Fruit fly (Drosophila melanogaster) whole organism, pupa: ENCODE data around the gene slp1.

Source experiments
- CG10348 ChIP-seq: fragments of 200-800 bp; sonication (Bioruptor generic); IDR thresholded peaks from 2 replicates; pipeline ENCODE4 v1.3.6; 2022; ENCODE audit warnings: missing biosample characterization, missing genetic modification characterization
- CG12605 ChIP-seq: fragments of 200-800 bp; sonication (Bioruptor generic); IDR thresholded peaks from 2 replicates; pipeline ENCODE4 v1.3.6; 2022; ENCODE audit warnings: missing biosample characterization, missing genetic modification characterization
- CG13204 ChIP-seq: fragments of 200-800 bp; sonication (Bioruptor generic); optimal IDR thresholded peaks from 2 replicates; lab custom pipeline; 2018; ENCODE audit warnings: missing biosample characterization, mild to moderate bottlenecking, missing genetic modification characterization, moderate library complexity
- CG14655 ChIP-seq: fragments of 200-800 bp; sonication (Bioruptor generic); optimal IDR thresholded peaks from 3 replicates; lab custom pipeline; 2017; ENCODE audit warnings: mild to moderate bottlenecking, missing biosample characterization, missing genetic modification reagents, missing genetic modification characterization
- CG15710 ChIP-seq: fragments of 200-800 bp; sonication (Bioruptor generic); optimal IDR thresholded peaks from 2 replicates; lab custom pipeline; 2018; ENCODE audit warnings: missing biosample characterization, mild to moderate bottlenecking, missing genetic modification characterization, moderate library complexity
- CG17806 ChIP-seq: fragments of 200-800 bp; sonication (Bioruptor generic); optimal IDR thresholded peaks from 2 replicates; lab custom pipeline; 2018; ENCODE audit warnings: missing biosample characterization, mild to moderate bottlenecking, missing genetic modification characterization, moderate library complexity
- CG32121 ChIP-seq: fragments of 200-800 bp; sonication (Bioruptor generic); IDR thresholded peaks from 2 replicates; pipeline ENCODE4 v1.3.6; 2022; ENCODE audit warnings: missing biosample characterization, missing genetic modification characterization
- CG34367 ChIP-seq: fragments of 200-800 bp; sonication (Bioruptor generic); optimal IDR thresholded peaks from 2 replicates; lab custom pipeline; 2018; ENCODE audit warnings: missing biosample characterization, mild to moderate bottlenecking, missing genetic modification characterization
- CG4496 ChIP-seq: fragments of 200-800 bp; sonication (Bioruptor generic); IDR thresholded peaks from 3 replicates; pipeline ENCODE4 v1.3.6; 2022; ENCODE audit warnings: missing biosample characterization, missing genetic modification characterization
- CG8159 ChIP-seq: fragments of 200-800 bp; sonication (Bioruptor generic); optimal IDR thresholded peaks from 3 replicates; lab custom pipeline; 2018; ENCODE audit warnings: missing biosample characterization, mild to moderate bottlenecking, missing genetic modification characterization, moderate library complexity
- CG8301 ChIP-seq: fragments of 200-800 bp; sonication (Bioruptor generic); optimal IDR thresholded peaks from 2 replicates; lab custom pipeline; 2018; ENCODE audit warnings: missing biosample characterization, mild to moderate bottlenecking, missing genetic modification characterization
- CG9948 ChIP-seq: fragments of 200-800 bp; sonication (Bioruptor generic); optimal IDR thresholded peaks from 2 replicates; lab custom pipeline; 2018; ENCODE audit warnings: missing biosample characterization, mild to moderate bottlenecking, missing genetic modification characterization, moderate library complexity
- D1 ChIP-seq: fragments of 200-800 bp; sonication (Bioruptor generic); optimal IDR thresholded peaks from 2 replicates; lab custom pipeline; 2018; ENCODE audit warnings: missing biosample characterization, mild to moderate bottlenecking, missing genetic modification characterization, moderate library complexity
- EcR ChIP-seq: fragments of 200-800 bp; sonication (Bioruptor generic); optimal IDR thresholded peaks from 3 replicates; lab custom pipeline; 2019; ENCODE audit warnings: missing biosample characterization, missing genetic modification characterization, mild to moderate bottlenecking, moderate library complexity, missing genetic modification reagents
- Ets98B ChIP-seq: fragments of 200-800 bp; sonication (Bioruptor generic); IDR thresholded peaks from 2 replicates; pipeline ENCODE4 v1.3.6; 2022; ENCODE audit warnings: missing biosample characterization, missing genetic modification characterization
- Pif1A ChIP-seq: fragments of 200-800 bp; sonication (Bioruptor generic); optimal IDR thresholded peaks from 3 replicates; lab custom pipeline; 2016; ENCODE audit warnings: missing biosample characterization, missing genetic modification characterization
- Pif1B ChIP-seq: fragments of 200-800 bp; sonication (Bioruptor generic); optimal IDR thresholded peaks from 3 replicates; lab custom pipeline; 2016; ENCODE audit warnings: missing biosample characterization, missing genetic modification characterization
- Snoo ChIP-seq: fragments of 200-800 bp; sonication (Bioruptor generic); optimal IDR thresholded peaks from 3 replicates; lab custom pipeline; 2017; ENCODE audit warnings: missing biosample characterization, mild to moderate bottlenecking, missing genetic modification characterization, inconsistent platforms
- fd96Ca ChIP-seq: fragments of 200-800 bp; sonication (Bioruptor generic); IDR thresholded peaks from 3 replicates; pipeline ENCODE4 v1.3.6; 2022; ENCODE audit warnings: missing biosample characterization, missing genetic modification characterization
- gl ChIP-seq: fragments of 200-800 bp; sonication (Bioruptor generic); optimal IDR thresholded peaks from 2 replicates; lab custom pipeline; 2018; ENCODE audit warnings: missing biosample characterization, mild to moderate bottlenecking, missing genetic modification characterization
- rn ChIP-seq: fragments of 200-800 bp; sonication (Bioruptor generic); IDR thresholded peaks from 2 replicates; pipeline ENCODE4 v1.3.6; 2022; ENCODE audit warnings: missing biosample characterization, missing genetic modification characterization

slp1 gene

DNA sequence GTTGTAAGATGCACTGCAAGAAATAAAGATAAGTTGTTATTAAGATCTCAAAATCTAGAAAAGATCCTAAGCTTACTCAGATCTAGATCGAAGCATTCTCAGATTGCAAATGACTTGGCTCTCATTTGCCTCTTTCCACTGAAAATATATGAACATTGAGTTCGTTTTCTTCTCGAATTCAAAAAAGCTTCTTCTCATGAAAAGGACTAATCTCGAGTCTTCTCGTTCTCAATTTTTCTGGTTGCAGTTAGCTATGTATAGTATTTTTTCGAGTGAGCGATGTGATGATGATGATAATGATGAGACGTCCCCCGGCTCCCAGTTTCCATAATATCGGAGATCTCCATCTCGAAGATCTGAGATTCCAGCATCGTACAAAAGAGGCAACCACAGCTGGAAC, 30.9 kb downstream of the slp1 start:
- TF ChIP-seq Pif1B (GFP tag; lab: Kevin White, UChicago) (peak; percentile 22), CG4496 (GFP tag; lab: Robert Waterston, UW) (no peak), rn (no peak), D1 (no peak), gl (tag; lab: Kevin White, UChicago) (no peak), CG12605 (no peak), Ets98B (no peak), CG8159 (tag; lab: Kevin White, UChicago) (peak; percentile 49), Pif1A (GFP tag; lab: Kevin White, UChicago) (peak; percentile 44), CG10348 (GFP tag; lab: Robert Waterston, UW) (no peak), CG32121 (GFP tag; lab: Robert Waterston, UW) (no peak), Snoo (peak; percentile 35), CG9948 (tag; lab: Kevin White, UChicago) (peak; percentile 28), CG17806 (peak; percentile 32), CG15710 (tag; lab: Kevin White, UChicago) (peak; percentile 37), fd96Ca (GFP tag; lab: Robert Waterston, UW) (no peak), CG13204 (GFP tag; lab: Kevin White, UChicago) (no peak), CG8301 (tag; lab: Kevin White, UChicago) (no peak), CG34367 (peak; percentile 23), EcR (no peak), CG14655 (GFP tag; lab: Kevin White, UChicago) (peak; percentile 27)

DNA sequence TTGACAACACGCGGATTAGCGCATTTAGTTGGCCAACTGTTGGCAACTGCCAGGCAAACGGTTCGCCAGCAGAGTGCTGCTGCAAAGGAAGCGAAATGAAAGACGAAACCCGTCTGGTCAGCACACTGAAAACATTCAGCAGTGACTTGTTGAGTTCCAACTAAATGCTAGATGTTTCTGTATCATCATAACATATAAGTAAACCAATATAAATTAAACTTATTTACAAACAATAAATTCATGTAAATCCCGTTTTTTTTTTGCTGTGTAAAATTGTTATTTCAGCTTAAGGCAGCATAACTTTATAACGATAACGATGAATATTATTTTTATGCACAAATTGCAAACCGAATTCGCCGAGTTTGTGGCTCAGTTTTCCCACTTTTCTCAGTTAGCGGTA, 32.6 kb downstream of the slp1 start:
- TF ChIP-seq CG15710 (tag; lab: Kevin White, UChicago): peak; percentile 38
- peak; percentile 52 for TF ChIP-seq CG9948 (tag; lab: Kevin White, UChicago)
- TF ChIP-seq CG10348 (GFP tag; lab: Robert Waterston, UW): no peak
- no peak for TF ChIP-seq gl (tag; lab: Kevin White, UChicago)
- peak; percentile 69 for TF ChIP-seq CG8301 (tag; lab: Kevin White, UChicago)
- peak; percentile 37; the same call in 1 of the 2 replicates for TF ChIP-seq CG12605
- no peak for TF ChIP-seq rn
- TF ChIP-seq CG8159 (tag; lab: Kevin White, UChicago): peak; percentile 42
- peak; percentile 63 for TF ChIP-seq CG32121 (GFP tag; lab: Robert Waterston, UW)
- TF ChIP-seq Ets98B: peak; percentile 74
- peak; percentile 27 for TF ChIP-seq Snoo
- TF ChIP-seq Pif1B (GFP tag; lab: Kevin White, UChicago): peak; percentile 41
- TF ChIP-seq EcR: no peak
- TF ChIP-seq fd96Ca (GFP tag; lab: Robert Waterston, UW): peak; percentile 47; the same call in 1 of the 3 replicates
- no peak for TF ChIP-seq CG13204 (GFP tag; lab: Kevin White, UChicago)
- TF ChIP-seq Pif1A (GFP tag; lab: Kevin White, UChicago): peak; percentile 46
- TF ChIP-seq CG14655 (GFP tag; lab: Kevin White, UChicago): no peak
- TF ChIP-seq CG17806: peak; percentile 28
- TF ChIP-seq CG34367: peak; percentile 29
- TF ChIP-seq CG4496 (GFP tag; lab: Robert Waterston, UW): 0 out of 3 replicates have a peak, but pooled peaks have one; percentile 58
- no peak for TF ChIP-seq D1

DNA sequence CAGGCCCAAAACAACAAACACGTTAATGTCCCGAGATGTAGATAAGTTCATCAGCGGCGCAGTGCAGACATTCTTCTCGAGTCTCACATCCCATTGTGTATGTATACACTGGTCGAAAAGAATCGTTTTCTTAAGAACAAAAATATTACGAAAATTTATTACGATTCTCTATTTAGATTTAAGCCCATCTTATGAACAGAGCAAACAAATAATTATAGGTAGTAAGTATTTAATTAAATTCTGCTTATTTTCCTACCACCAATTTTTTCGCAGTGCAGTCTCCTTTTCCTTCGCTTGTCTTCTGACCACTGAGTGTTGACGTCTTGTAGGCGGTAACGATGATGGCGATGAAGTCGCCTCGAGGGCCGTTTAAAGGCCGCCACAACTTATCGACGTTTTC, 35.9 kb downstream of the slp1 start:
- no peak for TF ChIP-seq CG10348 (GFP tag; lab: Robert Waterston, UW)
- TF ChIP-seq CG9948 (tag; lab: Kevin White, UChicago): peak; percentile 69
- no peak for TF ChIP-seq CG12605
- peak; percentile 53 for TF ChIP-seq CG34367
- peak; percentile 65 for TF ChIP-seq CG17806
- TF ChIP-seq CG14655 (GFP tag; lab: Kevin White, UChicago): no peak
- TF ChIP-seq CG13204 (GFP tag; lab: Kevin White, UChicago): no peak
- peak; percentile 82 for TF ChIP-seq CG15710 (tag; lab: Kevin White, UChicago)
- TF ChIP-seq CG8159 (tag; lab: Kevin White, UChicago): peak; percentile 76

DNA sequence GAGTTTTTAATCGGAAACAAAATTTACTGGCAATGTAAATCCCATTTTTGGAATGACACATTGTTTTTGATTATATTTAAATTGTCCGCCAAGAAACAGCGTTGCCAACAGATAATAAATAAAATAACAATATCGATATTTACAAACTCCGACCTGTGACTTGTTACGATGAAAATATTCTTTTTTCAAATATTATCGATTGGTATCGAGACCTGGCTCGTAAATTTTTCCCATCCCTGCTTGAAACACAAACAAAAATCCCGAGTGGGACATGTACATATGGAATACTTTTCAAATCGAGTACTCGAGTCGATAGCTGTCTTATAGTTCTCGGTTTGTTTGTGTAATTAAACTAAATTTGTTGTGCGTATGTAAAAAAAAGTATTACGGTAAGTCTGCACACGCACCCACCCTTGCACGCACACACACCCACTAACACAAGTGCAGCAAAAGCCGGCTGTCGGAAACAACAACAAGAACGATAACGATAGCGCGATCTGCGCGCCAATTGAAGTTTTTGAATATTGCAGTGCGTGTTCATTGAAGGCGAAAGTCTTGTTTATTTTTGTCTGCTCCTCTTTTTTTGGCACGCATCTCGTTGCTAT, 37.1 kb downstream of the slp1 start, which contains the start of gene TTLL4B:
TSS of gene TTLL4B (plus strand) at position 232 of the 605 bp plus-strand sequence.
- peak; percentile 28; the same call in 1 of the 3 replicates for TF ChIP-seq CG4496 (GFP tag; lab: Robert Waterston, UW)
- no peak for TF ChIP-seq EcR

DNA sequence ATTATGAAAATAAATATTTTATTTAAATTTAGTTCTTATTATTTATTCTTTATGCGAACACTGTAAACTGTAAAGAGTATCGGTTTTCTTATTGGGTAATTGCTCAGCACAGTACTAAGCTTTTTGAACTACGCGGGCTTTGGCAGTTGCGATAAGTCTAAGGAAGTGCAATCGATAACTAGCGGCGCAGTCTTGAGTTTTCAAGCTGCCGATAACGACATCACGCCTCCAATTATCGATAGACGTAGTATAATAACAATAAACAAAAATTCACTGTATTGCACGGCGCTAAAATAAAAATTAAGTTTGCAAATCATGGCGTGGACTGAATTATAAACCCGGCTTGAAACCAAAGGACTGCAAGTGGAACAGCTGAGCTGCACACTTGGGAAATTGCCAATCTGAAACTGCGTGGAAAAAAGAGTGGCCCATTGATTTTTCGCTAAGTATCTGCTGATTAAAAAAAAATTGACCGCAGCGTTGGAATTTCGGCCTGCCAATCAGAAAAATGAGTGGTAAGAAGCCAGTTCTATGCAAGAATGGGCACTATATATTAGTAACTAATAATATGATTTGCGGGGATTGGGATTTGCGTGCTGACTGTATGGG, 42.1 kb downstream of the slp1 start, which contains the start of gene Cep97:
TSS of gene Cep97 (plus strand) at position 224 of the 609 bp plus-strand sequence.
- no peak for TF ChIP-seq CG9948 (tag; lab: Kevin White, UChicago)
- TF ChIP-seq CG17806: no peak
- no peak for TF ChIP-seq CG34367
- no peak for TF ChIP-seq Ets98B
- TF ChIP-seq CG13204 (GFP tag; lab: Kevin White, UChicago): no peak
- no peak for TF ChIP-seq Pif1B (GFP tag; lab: Kevin White, UChicago)
- TF ChIP-seq CG10348 (GFP tag; lab: Robert Waterston, UW): no peak
- TF ChIP-seq CG15710 (tag; lab: Kevin White, UChicago): no peak
- TF ChIP-seq CG12605: no peak
- TF ChIP-seq Snoo: no peak
- TF ChIP-seq fd96Ca (GFP tag; lab: Robert Waterston, UW): no peak
- no peak for TF ChIP-seq rn
- TF ChIP-seq CG32121 (GFP tag; lab: Robert Waterston, UW): no peak
- TF ChIP-seq CG8301 (tag; lab: Kevin White, UChicago): no peak
- TF ChIP-seq D1: no peak
- TF ChIP-seq CG4496 (GFP tag; lab: Robert Waterston, UW): no peak
- TF ChIP-seq gl (tag; lab: Kevin White, UChicago): no peak
- no peak for TF ChIP-seq CG8159 (tag; lab: Kevin White, UChicago)
